Worm (Caenorhabditis elegans) whole organism, early embryonic: Measurements from ENCODE around the gene nlp-7.

Experiments used
- B0310.2 ChIP-seq: sonication (generic microtip); optimal IDR thresholded peaks from 2 replicates; lab custom pipeline; 2016; ENCODE audit warnings: mild to moderate bottlenecking, missing genetic modification characterization, missing compliant biosample characterization
- F13C5.2 ChIP-seq: sonication (generic microtip); optimal IDR thresholded peaks from 2 replicates; lab custom pipeline; 2017; ENCODE audit warnings: mild to moderate bottlenecking, missing genetic modification characterization, inconsistent platforms, missing compliant biosample characterization
- aly-1 ChIP-seq: sonication (generic microtip); optimal IDR thresholded peaks from 2 replicates; lab custom pipeline; 2016; ENCODE audit warnings: missing genetic modification characterization, missing compliant biosample characterization
- ama-1 ChIP-seq: fragments of 150-350 bp; optimal IDR thresholded peaks from 2 replicates; lab custom pipeline; 2014
- ceh-36 ChIP-seq: sonication (generic microtip); optimal IDR thresholded peaks from 2 replicates; lab custom pipeline; 2016; ENCODE audit warnings: missing genetic modification characterization, inconsistent platforms, missing compliant biosample characterization
- flt-1 ChIP-seq: fragments of 200-800 bp; sonication (Bioruptor generic); IDR thresholded peaks from 2 replicates; pipeline ENCODE4 v1.3.6; 2022; ENCODE audit warnings: missing genetic modification characterization, missing compliant biosample characterization
- hmbx-1 ChIP-seq: sonication (generic microtip); optimal IDR thresholded peaks from 2 replicates; lab custom pipeline; 2016; ENCODE audit warnings: mild to moderate bottlenecking, missing genetic modification characterization, missing compliant biosample characterization
- hmg-4 ChIP-seq: fragments of 200-800 bp; sonication (Bioruptor generic); optimal IDR thresholded peaks from 2 replicates; lab custom pipeline; 2018; ENCODE audit warnings: mild to moderate bottlenecking, missing genetic modification characterization, missing compliant biosample characterization
- pes-1 ChIP-seq: fragments of 200-800 bp; sonication (Bioruptor generic); IDR thresholded peaks from 2 replicates; pipeline ENCODE4 v1.3.6; 2022; ENCODE audit warnings: missing genetic modification reagents, missing genetic modification characterization, missing compliant biosample characterization
- scrt-1 ChIP-seq: fragments of 200-800 bp; sonication (Bioruptor generic); IDR thresholded peaks from 2 replicates; pipeline ENCODE4 v1.3.6; 2022; ENCODE audit warnings: missing genetic modification characterization, missing compliant biosample characterization
- tbx-11 ChIP-seq: fragments of 200-800 bp; sonication (Bioruptor generic); IDR thresholded peaks from 2 replicates; pipeline ENCODE4 v1.3.6; 2022; ENCODE audit warnings: missing genetic modification characterization, missing compliant biosample characterization

ce11 chrX:8566521-8567032 is 26.4 kb upstream of the nlp-7 start:
- TF ChIP-seq pes-1 (no peak), hmbx-1 (no peak), ama-1 (lab: Kevin White, UChicago) (no peak), scrt-1 (no peak), hmg-4 (GFP tag; lab: Kevin White, UChicago) (no peak), tbx-11 (GFP tag; lab: Robert Waterston, UW) (no peak), flt-1 (GFP tag; lab: Robert Waterston, UW) (no peak), ceh-36 (no peak), aly-1 (no peak), F13C5.2 (tag; lab: Kevin White, UChicago) (no peak), B0310.2 (tag; lab: Kevin White, UChicago) (no peak)
